Fruit fly (Drosophila melanogaster): Measurements from ENCODE around the gene Tmtc1.
A peak's percentile ranks its signal among the peaks of the same experiment; 100 is the strongest.

Gene Tmtc1

DNA sequence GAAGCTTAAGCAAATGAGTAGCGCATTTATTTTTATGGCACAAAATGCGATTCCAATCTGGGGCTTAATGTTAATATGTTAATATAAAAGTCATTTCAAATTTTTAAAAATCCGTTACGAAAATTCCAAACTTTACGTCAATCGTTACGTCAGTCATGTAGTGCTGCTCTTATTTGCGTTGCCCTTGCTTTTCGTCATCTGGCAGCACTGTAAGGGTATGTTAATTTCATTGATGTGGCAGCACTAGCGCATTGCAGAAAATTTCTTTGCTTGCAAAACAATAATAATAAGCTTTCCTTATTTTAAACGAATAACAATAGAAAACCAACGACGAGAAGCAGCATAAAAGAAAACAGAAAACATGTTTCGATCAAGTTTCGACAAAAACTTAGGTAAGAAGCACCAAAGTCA is 62.3 kb downstream of the Tmtc1 start, which contains the start of gene Hrs (continued):
- TF ChIP-seq pzg (GFP tag; optimal IDR thresholded peaks at IDR 0.05) (peak; percentile 97), tna (GFP tag; IDR thresholded peaks at IDR 0.05; ENCODE audit: partially characterized antibody) (no peak), Sry-δ (GFP tag; optimal IDR thresholded peaks at IDR 0.05) (peak; percentile 36), Ets97D (GFP tag; optimal IDR thresholded peaks at IDR 0.05) (peak; percentile 67), CG30020 (tag; optimal IDR thresholded peaks at IDR 0.05) (peak; percentile 1), CG4404 (GFP tag; IDR thresholded peaks at IDR 0.05) (no peak), toy (GFP tag; IDR thresholded peaks at IDR 0.05) (no peak), Med (GFP tag) (peak; percentile 58), BEAF-32 (GFP tag; optimal IDR thresholded peaks at IDR 0.05) (peak; percentile 41), CG6791 (GFP tag; IDR thresholded peaks at IDR 0.05; ENCODE audit: partially characterized antibody) (0 out of 3 replicates have a peak, but pooled peaks have one; percentile 51), nerfin-1 (tag; optimal IDR thresholded peaks at IDR 0.05) (peak; percentile 99), CG13624 (GFP tag; optimal IDR thresholded peaks at IDR 0.05) (no peak), CG7987 (GFP tag; optimal IDR thresholded peaks at IDR 0.05) (peak; percentile 24), Lpt (GFP tag; optimal IDR thresholded peaks at IDR 0.05) (no peak), CG9437 (GFP tag; optimal IDR thresholded peaks at IDR 0.05) (peak; percentile 100), ERR (GFP tag; optimal IDR thresholded peaks at IDR 0.05) (peak; percentile 3), Oaz (GFP tag; IDR thresholded peaks at IDR 0.05) (no peak), Scr (GFP tag; IDR thresholded peaks at IDR 0.05; ENCODE audit: partially characterized antibody) (peak; percentile 23; the same call in 1 of the 2 replicates), CG15514 (GFP tag; optimal IDR thresholded peaks at IDR 0.05) (peak; percentile 77), CG8924 (tag; optimal IDR thresholded peaks at IDR 0.05) (no peak), ftz-f1 (GFP tag; optimal IDR thresholded peaks at IDR 0.05) (peak; percentile 39), CG4730 (GFP tag; IDR thresholded peaks at IDR 0.05) (no peak), lilli (GFP tag; optimal IDR thresholded peaks at IDR 0.05) (peak; percentile 35), phol (tag; optimal IDR thresholded peaks at IDR 0.05) (peak; percentile 50), trem (tag; optimal IDR thresholded peaks at IDR 0.05) (peak; percentile 86), rib (GFP tag; IDR thresholded peaks at IDR 0.05) (peak; percentile 70; the same call in 1 of the 2 replicates), CG43689 (GFP tag; IDR thresholded peaks at IDR 0.05) (no peak), crp (GFP tag; optimal IDR thresholded peaks at IDR 0.05) (peak in 1 of 2 experiments; percentile 70), CG15601 (tag; optimal IDR thresholded peaks at IDR 0.05) (peak; percentile 17), CG2116 (GFP tag; optimal IDR thresholded peaks at IDR 0.05) (peak; percentile 68), Pdp1 (GFP tag; optimal IDR thresholded peaks at IDR 0.05) (peak in 1 of 2 experiments; percentile 91), CG12391 (tag; optimal IDR thresholded peaks at IDR 0.05) (no peak), CG6272 (GFP tag; IDR thresholded peaks at IDR 0.05) (no peak), B-H2 (GFP tag; optimal IDR thresholded peaks at IDR 0.05) (peak; percentile 14), Nf-YC (tag; optimal IDR thresholded peaks at IDR 0.05) (peak; percentile 42), Abd-B (GFP tag; optimal IDR thresholded peaks at IDR 0.05) (no peak), CG9797 (GFP tag; optimal IDR thresholded peaks at IDR 0.05) (peak; percentile 51), CG16813 (GFP tag; IDR thresholded peaks at IDR 0.05; ENCODE audit: partially characterized antibody) (0 out of 3 replicates have a peak, but pooled peaks have one; percentile 39), ems (GFP tag; optimal IDR thresholded peaks at IDR 0.05) (no peak), CG12219 (GFP tag; optimal IDR thresholded peaks at IDR 0.05) (no peak), CG17361 (GFP tag; IDR thresholded peaks at IDR 0.05) (0 out of 3 replicates have a peak, but pooled peaks have one; percentile 18), PHDP (tag; optimal IDR thresholded peaks at IDR 0.05) (no peak), CG11560 (tag; IDR thresholded peaks at IDR 0.05) (no peak), Hr78 (GFP tag; optimal IDR thresholded peaks at IDR 0.05) (no peak), CG5180 (GFP tag; optimal IDR thresholded peaks at IDR 0.05) (no peak), HmgZ (tag; optimal IDR thresholded peaks at IDR 0.05) (peak; percentile 68), CG17186 (GFP tag; optimal IDR thresholded peaks at IDR 0.05) (peak; percentile 40), nerfin-2 (GFP tag; IDR thresholded peaks at IDR 0.05; ENCODE audit: partially characterized antibody) (no peak), run (tag; optimal IDR thresholded peaks at IDR 0.05) (no peak)
